Worm (Caenorhabditis elegans): Measurements from ENCODE around the gene best-18.

DNA sequence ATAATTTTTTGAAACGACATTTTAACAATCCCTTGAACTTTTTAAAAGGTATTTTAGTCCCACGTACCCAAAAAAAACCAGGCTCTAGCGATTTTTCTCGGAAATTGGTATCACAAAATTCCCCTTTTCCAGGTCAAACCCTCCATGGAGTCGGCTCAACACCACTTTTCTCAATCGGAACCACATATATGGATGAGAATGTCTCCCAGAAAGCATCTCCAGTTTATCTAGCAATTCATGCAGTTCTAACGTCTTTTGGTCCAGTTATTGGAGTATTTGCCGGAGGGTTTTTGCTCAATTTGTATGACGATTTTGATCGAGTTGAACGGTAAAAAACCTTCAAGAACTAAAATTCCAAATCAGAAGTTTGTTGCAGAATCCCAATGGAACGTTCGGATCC, 27.9 kb downstream of the best-18 start:
- TF ChIP-seq him-1 (tag; optimal IDR thresholded peaks at IDR 0.05) (no peak), dao-5 (tag; optimal IDR thresholded peaks at IDR 0.05) (no peak)
